Worm (Caenorhabditis elegans): ENCODE results near the gene C06C6.8.

ce11 chrV:16016977-16017376, 20.0 kb downstream of the C06C6.8 start:
- TF ChIP-seq dao-5 (tag; optimal IDR thresholded peaks at IDR 0.05) (no peak), W03F9.2 (tag; optimal IDR thresholded peaks at IDR 0.05) (no peak)

All from whole organism, L4/young adult.